Fruit fly (Drosophila melanogaster) whole organism, embryonic: ENCODE measurements around the gene CG42553.

Experiments used
- Asciz ChIP-seq: fragments of 200-800 bp; sonication (Bioruptor generic); optimal IDR thresholded peaks from 2 replicates; lab custom pipeline; 2017; ENCODE audit warnings: missing biosample characterization, mild to moderate bottlenecking, missing genetic modification characterization, missing genetic modification reagents
- CG10209 ChIP-seq: fragments of 200-800 bp; sonication (Bioruptor generic); optimal IDR thresholded peaks from 3 replicates; lab custom pipeline; 2017; ENCODE audit warnings: missing biosample characterization, mild to moderate bottlenecking, missing genetic modification characterization, missing genetic modification reagents
- CG1024 ChIP-seq: fragments of 200-800 bp; sonication (Bioruptor generic); IDR thresholded peaks from 2 replicates; pipeline ENCODE4 v1.3.6; 2022; ENCODE audit warnings: missing biosample characterization, missing genetic modification characterization
- CG10543 ChIP-seq: fragments of 200-800 bp; sonication (Bioruptor generic); optimal IDR thresholded peaks from 3 replicates; lab custom pipeline; 2017; ENCODE audit warnings: missing biosample characterization, mild to moderate bottlenecking, missing genetic modification characterization, moderate library complexity
- CG10959 ChIP-seq: fragments of 200-800 bp; sonication (Bioruptor generic); IDR thresholded peaks from 2 replicates; pipeline ENCODE4 v1.3.6; 2022; ENCODE audit warnings: missing biosample characterization, missing genetic modification characterization
- CG11723 ChIP-seq: fragments of 200-800 bp; sonication (Bioruptor generic); optimal IDR thresholded peaks from 2 replicates; lab custom pipeline; 2017; ENCODE audit warnings: missing biosample characterization, mild to moderate bottlenecking, missing genetic modification characterization
- CG13287 ChIP-seq: fragments of 200-800 bp; sonication (Bioruptor generic); IDR thresholded peaks from 2 replicates; pipeline ENCODE4 v1.3.6; 2022; ENCODE audit warnings: missing biosample characterization, missing genetic modification characterization; ENCODE audit not compliant: partially characterized antibody
- CG14667 ChIP-seq: fragments of 200-800 bp; sonication (Bioruptor generic); IDR thresholded peaks from 2 replicates; pipeline ENCODE4 v1.3.6; 2022; ENCODE audit warnings: missing biosample characterization, missing genetic modification characterization
- CG1603 ChIP-seq: fragments of 200-800 bp; sonication (Bioruptor generic); optimal IDR thresholded peaks from 2 replicates; lab custom pipeline; 2019; ENCODE audit warnings: missing biosample characterization, mild to moderate bottlenecking, missing genetic modification characterization, moderate library complexity
- CG2129 ChIP-seq: fragments of 200-800 bp; sonication (Bioruptor generic); IDR thresholded peaks from 2 replicates; pipeline ENCODE4 v1.3.6; 2022; ENCODE audit warnings: missing biosample characterization, missing genetic modification characterization; ENCODE audit not compliant: partially characterized antibody
- CG3847 ChIP-seq: fragments of 200-800 bp; sonication (Bioruptor generic); IDR thresholded peaks from 2 replicates; pipeline ENCODE4 v1.3.6; 2022; ENCODE audit warnings: missing biosample characterization, missing genetic modification characterization
- CG6175 ChIP-seq: fragments of 200-800 bp; sonication (Bioruptor generic); IDR thresholded peaks from 3 replicates; pipeline ENCODE4 v1.3.6; 2022; ENCODE audit warnings: missing biosample characterization, missing genetic modification characterization
- CG6272 ChIP-seq: fragments of 200-800 bp; sonication (Bioruptor generic); IDR thresholded peaks from 2 replicates; pipeline ENCODE4 v1.3.6; 2022; ENCODE audit warnings: missing biosample characterization, missing genetic modification characterization
- CG7928 ChIP-seq: fragments of 200-800 bp; sonication (Bioruptor generic); optimal IDR thresholded peaks from 2 replicates; lab custom pipeline; 2017; ENCODE audit warnings: missing biosample characterization, mild to moderate bottlenecking, missing genetic modification characterization
- CG7987 ChIP-seq: fragments of 200-800 bp; sonication (Bioruptor generic); optimal IDR thresholded peaks from 2 replicates; lab custom pipeline; 2018; ENCODE audit warnings: missing biosample characterization, mild to moderate bottlenecking, missing genetic modification characterization, moderate library complexity
- CG8290 ChIP-seq, 3 experiments: fragments of 200-800 bp; sonication (Bioruptor generic); optimal IDR thresholded peaks; 2 replicates each; lab custom pipeline; 2016 to 2019; ENCODE audit warnings: missing biosample characterization in 3 of 3, missing genetic modification characterization in 3 of 3, mild to moderate bottlenecking in 2 of 3, moderate library complexity in 1 of 3
- CG8765 ChIP-seq: fragments of 200-800 bp; sonication (Bioruptor generic); IDR thresholded peaks from 2 replicates; pipeline ENCODE4 v1.3.6; 2022; ENCODE audit warnings: missing biosample characterization, missing genetic modification characterization
- CG9437 ChIP-seq: fragments of 200-800 bp; sonication (Bioruptor generic); optimal IDR thresholded peaks from 2 replicates; lab custom pipeline; 2018; ENCODE audit warnings: missing biosample characterization, mild to moderate bottlenecking, missing genetic modification characterization
- Doc3 ChIP-seq: fragments of 200-800 bp; sonication (Bioruptor generic); IDR thresholded peaks from 3 replicates; pipeline ENCODE4 v1.3.6; 2022; ENCODE audit warnings: missing biosample characterization, missing genetic modification characterization; ENCODE audit not compliant: partially characterized antibody
- Fer2 ChIP-seq: fragments of 200-800 bp; sonication (Bioruptor generic); optimal IDR thresholded peaks from 2 replicates; lab custom pipeline; 2018; ENCODE audit warnings: missing biosample characterization, mild to moderate bottlenecking, missing genetic modification characterization, moderate library complexity
- Hand ChIP-seq: fragments of 200-800 bp; sonication (Bioruptor generic); optimal IDR thresholded peaks from 2 replicates; lab custom pipeline; 2017; ENCODE audit warnings: mild to moderate bottlenecking, missing biosample characterization, missing genetic modification reagents, missing genetic modification characterization
- Hr51 ChIP-seq, 2 experiments: fragments of 200-800 bp; sonication (Bioruptor generic); optimal IDR thresholded peaks; 2 replicates in 1 of 2; 3 replicates in 1 of 2; lab custom pipeline; 2016 to 2018; ENCODE audit warnings: missing biosample characterization in 2 of 2, missing genetic modification characterization in 2 of 2, mild to moderate bottlenecking in 1 of 2, moderate library complexity in 1 of 2
- Hr78 ChIP-seq, 2 experiments: fragments of 200-800 bp in 1 of 2; fragments of >200 bp in 1 of 2; sonication (Bioruptor generic) in 1 of 2; optimal IDR thresholded peaks; 2 replicates each; lab custom pipeline; 2017 to 2019; ENCODE audit warnings: missing biosample characterization in 2 of 2, missing genetic modification characterization in 2 of 2, mild to moderate bottlenecking in 1 of 2, moderate library complexity in 1 of 2
- Hsf ChIP-seq: fragments of 200-800 bp; sonication (Bioruptor generic); optimal IDR thresholded peaks from 3 replicates; lab custom pipeline; 2016; ENCODE audit warnings: missing biosample characterization, missing genetic modification characterization
- Nf-YB ChIP-seq: fragments of 200-800 bp; sonication (Bioruptor generic); optimal IDR thresholded peaks from 3 replicates; lab custom pipeline; 2019; ENCODE audit warnings: missing biosample characterization, mild to moderate bottlenecking, missing genetic modification characterization, moderate library complexity
- Vsx1 ChIP-seq: fragments of 200-800 bp; sonication (Bioruptor generic); optimal IDR thresholded peaks from 2 replicates; lab custom pipeline; 2017; ENCODE audit warnings: missing biosample characterization, mild to moderate bottlenecking, missing genetic modification characterization, missing genetic modification reagents
- bigmax ChIP-seq: fragments of 200-800 bp; sonication (Bioruptor generic); optimal IDR thresholded peaks from 2 replicates; lab custom pipeline; 2018; ENCODE audit warnings: missing biosample characterization, mild to moderate bottlenecking, missing genetic modification characterization
- bsh ChIP-seq, 2 experiments: fragments of 200-800 bp; sonication (Bioruptor generic); optimal IDR thresholded peaks; 2 replicates each; lab custom pipeline; 2017 to 2018; ENCODE audit warnings: mild to moderate bottlenecking in 2 of 2, missing biosample characterization in 2 of 2, missing genetic modification characterization in 2 of 2, moderate library complexity in 1 of 2
- crp ChIP-seq, 2 experiments: fragments of 200-800 bp; sonication (Bioruptor generic); optimal IDR thresholded peaks; 2 replicates in 1 of 2; 3 replicates in 1 of 2; lab custom pipeline; 2017; ENCODE audit warnings: missing biosample characterization in 2 of 2, missing genetic modification characterization in 2 of 2, mild to moderate bottlenecking in 1 of 2, moderate library complexity in 1 of 2
- dmrt99B ChIP-seq: fragments of 200-800 bp; sonication (Bioruptor generic); optimal IDR thresholded peaks from 2 replicates; lab custom pipeline; 2018; ENCODE audit warnings: missing biosample characterization, mild to moderate bottlenecking, missing genetic modification characterization, moderate library complexity
- dysf ChIP-seq: fragments of 200-800 bp; sonication (Bioruptor generic); IDR thresholded peaks from 3 replicates; pipeline ENCODE4 v1.3.6; 2022; ENCODE audit warnings: missing biosample characterization, missing genetic modification characterization
- ewg ChIP-seq: fragments of 200-800 bp; sonication (Bioruptor generic); optimal IDR thresholded peaks from 3 replicates; lab custom pipeline; 2017; ENCODE audit warnings: mild to moderate bottlenecking, missing biosample characterization, missing genetic modification reagents, missing genetic modification characterization
- ftz-f1 ChIP-seq: fragments of 200-800 bp; sonication (Bioruptor generic); optimal IDR thresholded peaks from 2 replicates; lab custom pipeline; 2016; ENCODE audit warnings: missing biosample characterization, missing genetic modification characterization
- gsb ChIP-seq: fragments of 200-800 bp; sonication (Bioruptor generic); IDR thresholded peaks from 2 replicates; pipeline ENCODE4 v1.3.6; 2022; ENCODE audit warnings: missing biosample characterization, missing genetic modification characterization
- kah ChIP-seq: fragments of 200-800 bp; sonication (Bioruptor generic); optimal IDR thresholded peaks from 2 replicates; lab custom pipeline; 2018; ENCODE audit warnings: missing biosample characterization, mild to moderate bottlenecking, missing genetic modification characterization
- ken ChIP-seq: fragments of 200-800 bp; sonication (Bioruptor generic); IDR thresholded peaks from 3 replicates; pipeline ENCODE4 v1.3.6; 2022; ENCODE audit warnings: missing biosample characterization, missing genetic modification characterization
- lmd ChIP-seq: fragments of 200-800 bp; sonication (Bioruptor generic); IDR thresholded peaks from 2 replicates; pipeline ENCODE4 v1.3.6; 2022; ENCODE audit warnings: missing biosample characterization, missing genetic modification characterization
- mirr ChIP-seq: fragments of 200-800 bp; sonication (Bioruptor generic); optimal IDR thresholded peaks from 3 replicates; lab custom pipeline; 2018; ENCODE audit warnings: missing biosample characterization, mild to moderate bottlenecking, missing genetic modification characterization
- mld ChIP-seq: fragments of 200-800 bp; sonication (Bioruptor generic); IDR thresholded peaks from 3 replicates; pipeline ENCODE4 v1.3.6; 2022; ENCODE audit warnings: missing biosample characterization, missing genetic modification characterization; ENCODE audit not compliant: partially characterized antibody
- otp ChIP-seq: fragments of 200-800 bp; sonication (Bioruptor generic); IDR thresholded peaks from 3 replicates; pipeline ENCODE4, ENCODE4 v1.3.6; 2022; ENCODE audit warnings: missing biosample characterization, missing genetic modification characterization
- pum ChIP-seq: fragments of 200-800 bp; sonication (Bioruptor generic); optimal IDR thresholded peaks from 2 replicates; lab custom pipeline; 2016; ENCODE audit warnings: missing biosample characterization, missing genetic modification characterization
- scrt ChIP-seq: fragments of 200-800 bp; sonication (Bioruptor generic); optimal IDR thresholded peaks from 2 replicates; lab custom pipeline; 2018; ENCODE audit warnings: missing biosample characterization, mild to moderate bottlenecking, missing genetic modification characterization, moderate library complexity
- twi ChIP-seq: fragments of 200-800 bp; optimal IDR thresholded peaks from 2 replicates; lab custom pipeline; 2019; ENCODE audit warnings: missing biosample characterization, mild to moderate bottlenecking, missing genetic modification characterization, moderate library complexity
- wek ChIP-seq: fragments of 200-800 bp; sonication (Bioruptor generic); optimal IDR thresholded peaks from 3 replicates; lab custom pipeline; 2018; ENCODE audit warnings: missing biosample characterization, mild to moderate bottlenecking, missing genetic modification characterization, moderate library complexity
- zen2 ChIP-seq: fragments of 200-800 bp; sonication (Bioruptor generic); IDR thresholded peaks from 3 replicates; pipeline ENCODE4 v1.3.6; 2022; ENCODE audit warnings: missing biosample characterization, missing genetic modification characterization; ENCODE audit not compliant: partially characterized antibody

Gene CG42553

dm6 chr3L:801860-802462 is 31.9 kb upstream of the CG42553 start (continued):
- TF ChIP-seq CG7928 (no peak), CG1024 (GFP tag; lab: Robert Waterston, UW) (no peak), mirr (GFP tag; lab: Kevin White, UChicago) (no peak), CG9437 (GFP tag; lab: Kevin White, UChicago) (no peak), Doc3 (GFP tag; lab: Robert Waterston, UW) (no peak), CG14667 (GFP tag; lab: Robert Waterston, UW) (no peak), CG6175 (GFP tag; lab: Robert Waterston, UW) (no peak), CG11723 (GFP tag; lab: Kevin White, UChicago) (no peak), gsb (GFP tag; lab: Robert Waterston, UW) (no peak), CG8290 (GFP tag; optimal IDR thresholded peaks at IDR 0.05; lab: Kevin White, UChicago) (no peak), CG8290 (tag; optimal IDR thresholded peaks at IDR 0.05; lab: Kevin White, UChicago) (peak in 1 of 2 experiments; percentile 14), bsh (GFP tag; optimal IDR thresholded peaks at IDR 0.05; lab: Kevin White, UChicago) (peak; percentile 36 to 51), kah (GFP tag; lab: Kevin White, UChicago) (no peak)

- peak; percentile 94 for TF ChIP-seq dysf (GFP tag; lab: Robert Waterston, UW)
- TF ChIP-seq zen2 (GFP tag; lab: Robert Waterston, UW), result no peak
- TF ChIP-seq twi, result peak; percentile 76
- TF ChIP-seq Fer2, result peak; percentile 55
- no peak for TF ChIP-seq CG13287 (GFP tag; lab: Robert Waterston, UW)
- peak; percentile 55 for TF ChIP-seq Nf-YB
- peak in 1 of 2 experiments; percentile 56 for TF ChIP-seq Hr78 (GFP tag; optimal IDR thresholded peaks at IDR 0.05; lab: Kevin White, UChicago)
- peak; percentile 74 for TF ChIP-seq CG8765 (GFP tag; lab: Robert Waterston, UW)
- peak; percentile 86 for TF ChIP-seq lmd (GFP tag; lab: Robert Waterston, UW)
- TF ChIP-seq CG7987, result peak; percentile 64
- peak; percentile 83 for TF ChIP-seq pum (GFP tag; lab: Kevin White, UChicago)
- TF ChIP-seq Vsx1 (GFP tag; lab: Kevin White, UChicago), result peak; percentile 73
- no peak for TF ChIP-seq ftz-f1 (GFP tag; lab: Kevin White, UChicago)
- TF ChIP-seq CG1603 (tag; lab: Kevin White, UChicago), result peak; percentile 96
- peak; percentile 84 for TF ChIP-seq CG6272
- peak; percentile 88 for TF ChIP-seq dmrt99B (tag; lab: Kevin White, UChicago)
- peak; percentile 83 for TF ChIP-seq Hand
- TF ChIP-seq crp (GFP tag; optimal IDR thresholded peaks at IDR 0.05; lab: Kevin White, UChicago), result peak in 1 of 2 experiments; percentile 33
- peak; percentile 92 for TF ChIP-seq CG10959 (GFP tag; lab: Robert Waterston, UW)
- no peak for TF ChIP-seq bigmax (GFP tag; lab: Kevin White, UChicago)
- peak; percentile 84 for TF ChIP-seq CG10543 (GFP tag; lab: Kevin White, UChicago)
- peak; percentile 87 for TF ChIP-seq CG3847 (GFP tag; lab: Robert Waterston, UW)
- TF ChIP-seq wek (GFP tag; lab: Kevin White, UChicago), result peak; percentile 81
- TF ChIP-seq Hr51 (GFP tag; optimal IDR thresholded peaks at IDR 0.05; lab: Kevin White, UChicago), result peak; percentile 86 to 87
- TF ChIP-seq scrt (GFP tag; lab: Kevin White, UChicago), result peak; percentile 88
- TF ChIP-seq mld (GFP tag; lab: Robert Waterston, UW), result no peak
- TF ChIP-seq Hsf (GFP tag; lab: Kevin White, UChicago), result peak; percentile 91
- TF ChIP-seq CG2129 (GFP tag; lab: Robert Waterston, UW), result no peak
- TF ChIP-seq Asciz (GFP tag; lab: Kevin White, UChicago), result peak; percentile 60
- peak; percentile 92 for TF ChIP-seq otp (GFP tag; lab: Robert Waterston, UW)
- peak; percentile 93 for TF ChIP-seq ewg (GFP tag; lab: Kevin White, UChicago)
- TF ChIP-seq CG10209 (GFP tag; lab: Kevin White, UChicago), result peak; percentile 89
- TF ChIP-seq ken, result peak; percentile 92
These were observed 31.1 kb upstream of the CG42553 start for dm6 chr3L:802700-803273.
